Worm (Caenorhabditis elegans) whole organism, L3 larva: ENCODE results near the gene cyp-44A1.

Source experiments
- ama-1 ChIP-seq: fragments of 150-350 bp; optimal IDR thresholded peaks from 2 replicates; lab custom pipeline; 2018
- ceh-9 ChIP-seq: sonication (generic microtip); optimal IDR thresholded peaks from 2 replicates; lab custom pipeline; 2018; ENCODE audit warnings: missing biosample characterization, missing genetic modification characterization
- daf-12 ChIP-seq: fragments of 150-350 bp; optimal IDR thresholded peaks from 2 replicates; lab custom pipeline; 2014; ENCODE audit warnings: missing biosample characterization, missing genetic modification reagents, missing genetic modification characterization
- lin-39 ChIP-seq: fragments of 150-350 bp; optimal IDR thresholded peaks from 2 replicates; lab custom pipeline; 2018; ENCODE audit warnings: missing biosample characterization, missing genetic modification reagents, missing genetic modification characterization
- mdl-1 ChIP-seq: fragments of 150-350 bp; optimal IDR thresholded peaks from 2 replicates; lab custom pipeline; 2014; ENCODE audit warnings: missing biosample characterization, missing genetic modification characterization
- nhr-12 ChIP-seq: fragments of 150-350 bp; optimal IDR thresholded peaks from 2 replicates; lab custom pipeline; 2014; ENCODE audit warnings: missing biosample characterization, missing genetic modification characterization
- nhr-237 ChIP-seq: fragments of 150-350 bp; optimal IDR thresholded peaks from 2 replicates; lab custom pipeline; 2014; ENCODE audit warnings: missing biosample characterization, missing genetic modification characterization
- nhr-25 ChIP-seq: sonication (generic microtip); optimal IDR thresholded peaks from 2 replicates; lab custom pipeline; 2017; ENCODE audit warnings: missing biosample characterization, missing genetic modification characterization
- pha-4 ChIP-seq: fragments of 150-350 bp; optimal IDR thresholded peaks from 2 replicates; lab custom pipeline; 2014; ENCODE audit warnings: missing biosample characterization, missing genetic modification reagents, missing genetic modification characterization
- snpc-4 ChIP-seq: fragments of 150-350 bp; optimal IDR thresholded peaks from 2 replicates; lab custom pipeline; 2014; ENCODE audit warnings: missing biosample characterization, missing genetic modification characterization
- zag-1 ChIP-seq: fragments of 150-350 bp; optimal IDR thresholded peaks from 2 replicates; lab custom pipeline; 2014; ENCODE audit warnings: missing biosample characterization, missing genetic modification characterization
- ztf-4 ChIP-seq: fragments of 150-350 bp; optimal IDR thresholded peaks from 2 replicates; lab custom pipeline; 2014; ENCODE audit warnings: missing biosample characterization, missing genetic modification characterization

ce11 chrII:5522637-5523036 lies 18.8 kb downstream of the cyp-44A1 start, which contains the start of gene ZK177.11:
- no peak for TF ChIP-seq nhr-12 (tag; lab: Kevin White, UChicago)
- no peak for TF ChIP-seq mdl-1
- TF ChIP-seq snpc-4 (tag; lab: Kevin White, UChicago): no peak
- TF ChIP-seq ztf-4 (tag; lab: Kevin White, UChicago): no peak
- no peak for TF ChIP-seq pha-4
- TF ChIP-seq ceh-9 (tag; lab: Kevin White, UChicago): no peak
- TF ChIP-seq zag-1 (tag; lab: Kevin White, UChicago): no peak
- no peak for TF ChIP-seq daf-12 (tag; lab: Kevin White, UChicago)
- no peak for TF ChIP-seq nhr-25
- TF ChIP-seq lin-39 (tag; lab: Kevin White, UChicago): no peak
- no peak for TF ChIP-seq nhr-237 (tag; lab: Kevin White, UChicago)
- TF ChIP-seq ama-1: no peak
